Worm (Caenorhabditis elegans) whole organism, late embryonic: ENCODE data around the gene rocf-1.

Experiments
- ceh-24 ChIP-seq: sonication (generic microtip); optimal IDR thresholded peaks from 2 replicates; lab custom pipeline; 2016; ENCODE audit warnings: mild to moderate bottlenecking, missing genetic modification characterization, missing compliant biosample characterization
- dmd-4 ChIP-seq: sonication (generic microtip); optimal IDR thresholded peaks from 2 replicates; lab custom pipeline; 2016; ENCODE audit warnings: borderline replicate concordance, missing genetic modification characterization, missing compliant biosample characterization
- eyg-1 ChIP-seq: sonication (generic microtip); optimal IDR thresholded peaks from 2 replicates; lab custom pipeline; 2016; ENCODE audit warnings: missing genotype, missing genetic modification characterization, missing compliant biosample characterization
- fkh-10 ChIP-seq: fragments of 150-350 bp; optimal IDR thresholded peaks from 2 replicates; lab custom pipeline; 2014; ENCODE audit warnings: missing biosample characterization, missing genetic modification reagents, missing genetic modification characterization
- pqm-1 ChIP-seq: sonication (generic microtip); optimal IDR thresholded peaks from 2 replicates; lab custom pipeline; 2016; ENCODE audit warnings: missing genetic modification characterization, missing compliant biosample characterization
- pros-1 ChIP-seq: fragments of 150-350 bp; optimal IDR thresholded peaks from 2 replicates; lab custom pipeline; 2014; ENCODE audit warnings: missing biosample characterization, missing genetic modification reagents, missing genetic modification characterization
- rnt-1 ChIP-seq: sonication (generic microtip); optimal IDR thresholded peaks from 2 replicates; lab custom pipeline; 2016; ENCODE audit warnings: missing genetic modification characterization, missing compliant biosample characterization
- ztf-16 ChIP-seq: sonication (generic microtip); optimal IDR thresholded peaks from 2 replicates; lab custom pipeline; 2017; ENCODE audit warnings: missing genetic modification characterization, missing compliant biosample characterization

ce11 chrV:15481374-15481773, 17.1 kb upstream of the rocf-1 start, which contains the start of gene nhr-150:
- TF ChIP-seq pros-1 (tag; lab: Kevin White, UChicago) (no peak), pqm-1 (tag; lab: Kevin White, UChicago) (no peak), dmd-4 (no peak), ztf-16 (tag; lab: Kevin White, UChicago) (no peak), eyg-1 (tag; lab: Kevin White, UChicago) (no peak), ceh-24 (tag; lab: Kevin White, UChicago) (no peak), rnt-1 (tag; lab: Kevin White, UChicago) (no peak), fkh-10 (GFP tag; lab: Kevin White, UChicago) (no peak)
